Worm (Caenorhabditis elegans) whole organism, L2 larva: Measurements from ENCODE around the gene Y82E9BR.17.

Experiments used
- C34F6.9 ChIP-seq: fragments of 150-350 bp; optimal IDR thresholded peaks from 2 replicates; lab custom pipeline; 2014; ENCODE audit warnings: missing biosample characterization, missing genetic modification characterization
- F13H6.1 ChIP-seq: sonication (generic microtip); optimal IDR thresholded peaks from 2 replicates; lab custom pipeline; 2016; ENCODE audit warnings: missing genetic modification characterization, missing compliant biosample characterization
- R02D3.7 ChIP-seq: fragments of 150-350 bp; optimal IDR thresholded peaks from 2 replicates; lab custom pipeline; 2014; ENCODE audit warnings: missing biosample characterization, missing genetic modification characterization
- Y55F3AM.14 ChIP-seq: fragments of 200-800 bp; sonication (Bioruptor generic); optimal IDR thresholded peaks from 2 replicates; lab custom pipeline; 2018; ENCODE audit warnings: mild to moderate bottlenecking, missing genetic modification characterization, missing compliant biosample characterization
- ZK546.5 ChIP-seq: sonication (generic microtip); optimal IDR thresholded peaks from 2 replicates; lab custom pipeline; 2017; ENCODE audit warnings: missing biosample characterization, missing genetic modification characterization
- alr-1 ChIP-seq: fragments of 150-350 bp; optimal IDR thresholded peaks from 2 replicates; lab custom pipeline; 2014; ENCODE audit warnings: missing biosample characterization, missing genetic modification characterization
- ama-1 ChIP-seq: fragments of 150-350 bp; optimal IDR thresholded peaks from 2 replicates; lab custom pipeline; 2018; ENCODE audit warnings: inconsistent platforms
- blmp-1 ChIP-seq: sonication (generic microtip); optimal IDR thresholded peaks from 2 replicates; lab custom pipeline; 2017; ENCODE audit warnings: missing genetic modification characterization, mild to moderate bottlenecking, missing compliant biosample characterization, antibody characterized with exemption, moderate library complexity; ENCODE audit not compliant: insufficient read depth
- ceh-16 ChIP-seq: fragments of 150-350 bp; optimal IDR thresholded peaks from 2 replicates; lab custom pipeline; 2014; ENCODE audit warnings: missing biosample characterization, missing genetic modification characterization
- ceh-82 ChIP-seq: fragments of 150-350 bp; optimal IDR thresholded peaks from 2 replicates; lab custom pipeline; 2014; ENCODE audit warnings: missing biosample characterization, missing genetic modification characterization
- crh-2 ChIP-seq: sonication (generic microtip); optimal IDR thresholded peaks from 2 replicates; lab custom pipeline; 2017; ENCODE audit warnings: missing biosample characterization, missing genetic modification characterization
- dmd-4 ChIP-seq: sonication (generic microtip); optimal IDR thresholded peaks from 2 replicates; lab custom pipeline; 2017; ENCODE audit warnings: missing biosample characterization, missing genetic modification characterization
- egl-27 ChIP-seq: sonication (generic microtip); optimal IDR thresholded peaks from 3 replicates; lab custom pipeline; 2017; ENCODE audit warnings: missing biosample characterization, missing genetic modification reagents, missing genetic modification characterization
- elt-1 ChIP-seq: fragments of 150-350 bp; optimal IDR thresholded peaks from 2 replicates; lab custom pipeline; 2014; ENCODE audit warnings: missing biosample characterization, missing genetic modification characterization
- elt-3 ChIP-seq: sonication (generic microtip); optimal IDR thresholded peaks from 2 replicates; lab custom pipeline; 2017; ENCODE audit warnings: missing biosample characterization, missing genetic modification characterization
- fos-1 ChIP-seq: fragments of 150-350 bp; optimal IDR thresholded peaks from 2 replicates; lab custom pipeline; 2014; ENCODE audit warnings: missing biosample characterization, missing genetic modification characterization
- gmeb-1 ChIP-seq: fragments of 150-350 bp; optimal IDR thresholded peaks from 2 replicates; lab custom pipeline; 2014; ENCODE audit warnings: missing biosample characterization, missing genetic modification characterization
- lin-11 ChIP-seq: fragments of 150-350 bp; sonication (generic microtip); optimal IDR thresholded peaks from 2 replicates; lab custom pipeline; 2014; ENCODE audit warnings: missing biosample characterization, missing genetic modification characterization, inconsistent platforms, mixed read lengths
- lin-13 ChIP-seq: fragments of 150-350 bp; optimal IDR thresholded peaks from 2 replicates; lab custom pipeline; 2014; ENCODE audit warnings: missing biosample characterization, missing genetic modification reagents, missing genetic modification characterization
- lsy-2 ChIP-seq, 2 experiments: fragments of 150-350 bp in 1 of 2; sonication (generic microtip) in 1 of 2; optimal IDR thresholded peaks; 2 replicates each; lab custom pipeline; 2014 to 2017; ENCODE audit warnings: missing biosample characterization in 2 of 2, missing genetic modification characterization in 2 of 2
- mab-5 ChIP-seq: fragments of 150-350 bp; optimal IDR thresholded peaks from 2 replicates; lab custom pipeline; 2014; ENCODE audit warnings: missing biosample characterization, missing genetic modification characterization
- mbf-1 ChIP-seq: sonication (generic microtip); optimal IDR thresholded peaks from 2 replicates; lab custom pipeline; 2017; ENCODE audit warnings: missing biosample characterization, missing genetic modification characterization
- nhr-11 ChIP-seq: fragments of 150-350 bp; optimal IDR thresholded peaks from 2 replicates; lab custom pipeline; 2014; ENCODE audit warnings: missing biosample characterization, missing genetic modification characterization
- nhr-12 ChIP-seq: fragments of 150-350 bp; optimal IDR thresholded peaks from 2 replicates; lab custom pipeline; 2014; ENCODE audit warnings: missing biosample characterization, missing genetic modification characterization
- nhr-129 ChIP-seq: fragments of 150-350 bp; optimal IDR thresholded peaks from 2 replicates; lab custom pipeline; 2014; ENCODE audit warnings: missing biosample characterization, missing genetic modification characterization
- nhr-21 ChIP-seq: fragments of 150-350 bp; optimal IDR thresholded peaks from 2 replicates; lab custom pipeline; 2014; ENCODE audit warnings: missing biosample characterization, missing genetic modification characterization
- nhr-23 ChIP-seq: fragments of 150-350 bp; optimal IDR thresholded peaks from 2 replicates; lab custom pipeline; 2014; ENCODE audit warnings: missing biosample characterization, missing genetic modification reagents, missing genetic modification characterization
- nhr-237 ChIP-seq: fragments of 150-350 bp; optimal IDR thresholded peaks from 2 replicates; lab custom pipeline; 2014; ENCODE audit warnings: missing biosample characterization, missing genetic modification characterization
- nhr-25 ChIP-seq: fragments of 150-350 bp; sonication (generic microtip); optimal IDR thresholded peaks from 3 replicates; lab custom pipeline; 2014; ENCODE audit warnings: missing biosample characterization, missing genetic modification characterization
- nhr-77 ChIP-seq: fragments of 150-350 bp; optimal IDR thresholded peaks from 2 replicates; lab custom pipeline; 2014; ENCODE audit warnings: missing biosample characterization, missing genetic modification characterization
- peb-1 ChIP-seq: fragments of 150-350 bp; optimal IDR thresholded peaks from 2 replicates; lab custom pipeline; 2014; ENCODE audit warnings: missing biosample characterization, missing genetic modification characterization
- sem-4 ChIP-seq: fragments of 150-350 bp; optimal IDR thresholded peaks from 2 replicates; lab custom pipeline; 2014; ENCODE audit warnings: missing biosample characterization, missing genetic modification reagents, missing genetic modification characterization
- sma-3 ChIP-seq: sonication (generic microtip); optimal IDR thresholded peaks from 2 replicates; lab custom pipeline; 2016; ENCODE audit warnings: missing genetic modification reagents, missing genetic modification characterization, missing compliant biosample characterization
- snpc-4 ChIP-seq: fragments of 150-350 bp; optimal IDR thresholded peaks from 2 replicates; lab custom pipeline; 2014; ENCODE audit warnings: missing biosample characterization, missing genetic modification characterization
- unc-55 ChIP-seq: fragments of 150-350 bp; sonication (generic microtip); optimal IDR thresholded peaks from 3 replicates; lab custom pipeline; 2014; ENCODE audit warnings: missing biosample characterization, missing genetic modification reagents, missing genetic modification characterization
- ztf-1 ChIP-seq: fragments of 200-800 bp; sonication (Bioruptor generic); conservative IDR thresholded peaks from 2 replicates; pipeline ENCODE4 v1.3.6; 2022; ENCODE audit warnings: missing genetic modification characterization, missing compliant biosample characterization
- ztf-11 ChIP-seq: sonication (generic microtip); optimal IDR thresholded peaks from 2 replicates; lab custom pipeline; 2017; ENCODE audit warnings: missing biosample characterization, missing genetic modification characterization
- ztf-4 ChIP-seq: fragments of 150-350 bp; optimal IDR thresholded peaks from 2 replicates; lab custom pipeline; 2014; ENCODE audit warnings: missing biosample characterization, missing genetic modification characterization

Gene Y82E9BR.17

ce11 chrIII:1428448-1428847, 27.1 kb downstream of the Y82E9BR.17 start:
- TF ChIP-seq snpc-4 (tag; lab: Kevin White, UChicago) = no peak
- TF ChIP-seq nhr-77 = no peak
- no peak for TF ChIP-seq ZK546.5 (tag; lab: Kevin White, UChicago)
- TF ChIP-seq dmd-4 = no peak
- no peak for TF ChIP-seq ceh-16 (tag; lab: Kevin White, UChicago)

- no peak for TF ChIP-seq gmeb-1 (tag; lab: Kevin White, UChicago)
- no peak for TF ChIP-seq Y55F3AM.14 (GFP tag; lab: Kevin White, UChicago)
- TF ChIP-seq elt-3 (tag; lab: Kevin White, UChicago) = no peak
- TF ChIP-seq lsy-2 (tag; optimal IDR thresholded peaks at IDR 0.05; lab: Kevin White, UChicago) = no peak
- no peak for TF ChIP-seq nhr-25 (tag; lab: Kevin White, UChicago)
- TF ChIP-seq ztf-4 (tag; lab: Kevin White, UChicago) = no peak
- no peak for TF ChIP-seq nhr-77
- TF ChIP-seq blmp-1 = no peak
- TF ChIP-seq sma-3 (GFP tag; lab: Kevin White, UChicago) = no peak
- no peak for TF ChIP-seq R02D3.7
- TF ChIP-seq elt-1 (tag; lab: Kevin White, UChicago) = no peak
- TF ChIP-seq nhr-21 (tag; lab: Kevin White, UChicago) = no peak
- no peak for TF ChIP-seq alr-1
- TF ChIP-seq ceh-82 (tag; lab: Kevin White, UChicago) = no peak
- no peak for TF ChIP-seq F13H6.1 (tag; lab: Kevin White, UChicago)
- TF ChIP-seq ama-1 (lab: Kevin White, UChicago) = no peak
- TF ChIP-seq nhr-12 (tag; lab: Kevin White, UChicago) = no peak
- TF ChIP-seq lin-11 = no peak
- no peak for TF ChIP-seq crh-2 (tag; lab: Kevin White, UChicago)
- no peak for TF ChIP-seq nhr-23 (tag; lab: Kevin White, UChicago)
Measured at ce11 chrIII:1427126-1427525, 28.4 kb downstream of the Y82E9BR.17 start, which contains the start of gene lelo-2. Gene lelo-2 (minus strand): TSS chrIII:1427226.

DNA sequence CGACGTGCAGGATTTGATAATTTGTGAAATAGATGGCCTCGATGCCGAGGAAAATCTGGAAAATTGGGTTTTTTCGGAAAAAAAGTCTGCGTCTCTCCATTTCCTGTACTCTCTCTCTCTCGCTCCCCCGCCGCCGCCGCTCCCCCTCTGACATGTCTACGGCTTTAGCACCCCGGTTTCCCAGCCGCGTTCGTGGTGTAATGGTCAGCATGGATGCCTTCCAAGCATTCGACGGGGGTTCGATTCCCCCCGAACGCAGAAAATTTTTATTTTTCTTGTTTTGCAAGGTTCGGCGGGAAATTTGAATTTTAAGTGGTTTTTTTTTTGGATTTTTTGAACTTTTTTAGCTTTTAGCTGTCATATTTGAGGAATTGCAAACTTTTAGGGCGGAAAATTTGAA, 31.3 kb downstream of the Y82E9BR.17 start:
- no peak for TF ChIP-seq ztf-11
- TF ChIP-seq nhr-23 (tag; lab: Kevin White, UChicago) = no peak
- peak; percentile 8 for TF ChIP-seq crh-2 (tag; lab: Kevin White, UChicago)
- TF ChIP-seq unc-55 (GFP tag; lab: Kevin White, UChicago) = peak; percentile 77
- TF ChIP-seq lsy-2 (tag; optimal IDR thresholded peaks at IDR 0.05; lab: Kevin White, UChicago) = peak; percentile 67 to 75
- peak; percentile 50 for TF ChIP-seq lin-11
- TF ChIP-seq mbf-1 = no peak
- peak; percentile 32 for TF ChIP-seq nhr-129 (tag; lab: Kevin White, UChicago)
- no peak for TF ChIP-seq peb-1 (tag; lab: Kevin White, UChicago)
- TF ChIP-seq nhr-11 = no peak
- TF ChIP-seq ztf-4 (tag; lab: Kevin White, UChicago) = no peak
- TF ChIP-seq mab-5 (tag; lab: Kevin White, UChicago) = peak; percentile 35
- peak; percentile 14 for TF ChIP-seq nhr-21 (tag; lab: Kevin White, UChicago)
- TF ChIP-seq F13H6.1 (tag; lab: Kevin White, UChicago) = peak; percentile 49
- TF ChIP-seq nhr-25 (tag; lab: Kevin White, UChicago) = peak; percentile 46
- peak; percentile 53 for TF ChIP-seq sma-3 (GFP tag; lab: Kevin White, UChicago)
- TF ChIP-seq blmp-1 = no peak
- TF ChIP-seq fos-1 (tag; lab: Kevin White, UChicago) = peak; percentile 34
- TF ChIP-seq nhr-77 = no peak
- peak; percentile 45 for TF ChIP-seq C34F6.9
- TF ChIP-seq ceh-16 (tag; lab: Kevin White, UChicago) = no peak
- TF ChIP-seq lin-13 (GFP tag; lab: Kevin White, UChicago) = peak; percentile 88
- no peak for TF ChIP-seq nhr-237 (tag; lab: Kevin White, UChicago)
- TF ChIP-seq Y55F3AM.14 (GFP tag; lab: Kevin White, UChicago) = peak; percentile 42
- peak; percentile 52 for TF ChIP-seq gmeb-1 (tag; lab: Kevin White, UChicago)

- TF ChIP-seq lsy-2 (tag; optimal IDR thresholded peaks at IDR 0.05; lab: Kevin White, UChicago) (no peak), ceh-82 (tag; lab: Kevin White, UChicago) (no peak), sem-4 (tag; lab: Kevin White, UChicago) (no peak), nhr-23 (tag; lab: Kevin White, UChicago) (no peak), nhr-25 (tag; lab: Kevin White, UChicago) (no peak), ztf-1 (GFP tag; lab: Robert Waterston, UW) (no peak), egl-27 (tag; lab: Kevin White, UChicago) (no peak), mab-5 (tag; lab: Kevin White, UChicago) (no peak), R02D3.7 (no peak), fos-1 (tag; lab: Kevin White, UChicago) (no peak), ztf-11 (no peak), nhr-237 (tag; lab: Kevin White, UChicago) (no peak)
Measured at ce11 chrIII:1421436-1421835, 34.1 kb downstream of the Y82E9BR.17 start.
